Worm (Caenorhabditis elegans) whole organism, L3 larva: ENCODE results near the gene pqn-27.
A peak's percentile ranks its signal among the peaks of the same experiment; 100 is the strongest.

Experiments used
- R02D3.7 ChIP-seq: fragments of 150-350 bp; optimal IDR thresholded peaks from 2 replicates; lab custom pipeline; 2014; ENCODE audit warnings: missing biosample characterization, missing genetic modification characterization
- ZK546.5 ChIP-seq: sonication (generic microtip); optimal IDR thresholded peaks from 2 replicates; lab custom pipeline; 2017; ENCODE audit warnings: missing biosample characterization, missing genetic modification characterization
- aly-2 ChIP-seq: fragments of 150-350 bp; optimal IDR thresholded peaks from 2 replicates; lab custom pipeline; 2014; ENCODE audit warnings: missing biosample characterization, missing genetic modification characterization
- ama-1 ChIP-seq: fragments of 150-350 bp; optimal IDR thresholded peaks from 2 replicates; lab custom pipeline; 2018
- ceh-16 ChIP-seq: sonication (generic microtip); optimal IDR thresholded peaks from 2 replicates; lab custom pipeline; 2017; ENCODE audit warnings: missing biosample characterization, missing genetic modification characterization
- ceh-28 ChIP-seq: fragments of 150-350 bp; optimal IDR thresholded peaks from 2 replicates; lab custom pipeline; 2014; ENCODE audit warnings: missing biosample characterization, missing genetic modification reagents, missing genetic modification characterization
- ceh-82 ChIP-seq: fragments of 150-350 bp; optimal IDR thresholded peaks from 2 replicates; lab custom pipeline; 2014; ENCODE audit warnings: missing biosample characterization, missing genetic modification characterization
- ceh-9 ChIP-seq: sonication (generic microtip); optimal IDR thresholded peaks from 2 replicates; lab custom pipeline; 2018; ENCODE audit warnings: missing biosample characterization, missing genetic modification characterization
- daf-12 ChIP-seq: fragments of 150-350 bp; optimal IDR thresholded peaks from 2 replicates; lab custom pipeline; 2014; ENCODE audit warnings: missing biosample characterization, missing genetic modification reagents, missing genetic modification characterization
- egl-27 ChIP-seq: sonication (generic microtip); optimal IDR thresholded peaks from 4 replicates; lab custom pipeline; 2017; ENCODE audit warnings: missing biosample characterization, missing genetic modification reagents, missing genetic modification characterization
- egl-5 ChIP-seq: fragments of 150-350 bp; optimal IDR thresholded peaks from 2 replicates; lab custom pipeline; 2017; ENCODE audit warnings: missing biosample characterization, missing genetic modification reagents, missing genetic modification characterization, inconsistent platforms
- elt-1 ChIP-seq: fragments of 150-350 bp; optimal IDR thresholded peaks from 2 replicates; lab custom pipeline; 2014; ENCODE audit warnings: missing biosample characterization, missing genetic modification characterization
- elt-2 ChIP-seq: sonication (generic microtip); optimal IDR thresholded peaks from 2 replicates; lab custom pipeline; 2016; ENCODE audit warnings: missing genetic modification reagents, mild to moderate bottlenecking, missing genetic modification characterization, missing compliant biosample characterization
- elt-3 ChIP-seq, 3 experiments: fragments of 150-350 bp in 1 of 3; sonication (generic microtip) in 2 of 3; optimal IDR thresholded peaks; 2 replicates in 2 of 3; 4 replicates in 1 of 3; lab custom pipeline; 2014 to 2017; ENCODE audit warnings: missing biosample characterization in 3 of 3, missing genetic modification characterization in 3 of 3
- eor-1 ChIP-seq, 2 experiments: fragments of 150-350 bp; optimal IDR thresholded peaks; 2 replicates each; lab custom pipeline; 2014 to 2018; ENCODE audit warnings: missing biosample characterization in 2 of 2, missing genetic modification characterization in 2 of 2
- fkh-10 ChIP-seq: sonication (generic microtip); optimal IDR thresholded peaks from 2 replicates; lab custom pipeline; 2017; ENCODE audit warnings: missing biosample characterization, missing genetic modification reagents, missing genetic modification characterization
- fkh-2 ChIP-seq: fragments of 150-350 bp; optimal IDR thresholded peaks from 2 replicates; lab custom pipeline; 2014; ENCODE audit warnings: missing biosample characterization, missing genetic modification reagents, missing genetic modification characterization
- fos-1 ChIP-seq: fragments of 150-350 bp; optimal IDR thresholded peaks from 2 replicates; lab custom pipeline; 2014; ENCODE audit warnings: missing biosample characterization, missing genetic modification characterization
- hmg-11 ChIP-seq: sonication (generic microtip); optimal IDR thresholded peaks from 2 replicates; lab custom pipeline; 2016; ENCODE audit warnings: missing genetic modification characterization, missing compliant biosample characterization
- jun-1 ChIP-seq: fragments of 150-350 bp; optimal IDR thresholded peaks from 2 replicates; lab custom pipeline; 2014; ENCODE audit warnings: missing biosample characterization, missing genetic modification reagents, missing genetic modification characterization
- lin-15B ChIP-seq: fragments of 150-350 bp; optimal IDR thresholded peaks from 2 replicates; lab custom pipeline; 2014; ENCODE audit warnings: missing biosample characterization, missing genetic modification characterization
- lin-39 ChIP-seq: fragments of 150-350 bp; optimal IDR thresholded peaks from 2 replicates; lab custom pipeline; 2018; ENCODE audit warnings: missing biosample characterization, missing genetic modification reagents, missing genetic modification characterization
- lsy-12 ChIP-seq: sonication (generic microtip); optimal IDR thresholded peaks from 2 replicates; lab custom pipeline; 2016; ENCODE audit warnings: mild to moderate bottlenecking, missing genetic modification characterization, missing compliant biosample characterization
- mdl-1 ChIP-seq: fragments of 150-350 bp; optimal IDR thresholded peaks from 2 replicates; lab custom pipeline; 2014; ENCODE audit warnings: missing biosample characterization, missing genetic modification characterization
- mml-1 ChIP-seq: fragments of 150-350 bp; sonication (generic microtip); optimal IDR thresholded peaks from 3 replicates; lab custom pipeline; 2014; ENCODE audit warnings: missing biosample characterization, missing genetic modification characterization
- nfya-1 ChIP-seq: sonication (generic microtip); optimal IDR thresholded peaks from 2 replicates; lab custom pipeline; 2017; ENCODE audit warnings: missing genetic modification characterization, mild to moderate bottlenecking, missing compliant biosample characterization, antibody characterized with exemption, moderate library complexity; ENCODE audit not compliant: insufficient read depth
- nhr-11 ChIP-seq: fragments of 150-350 bp; optimal IDR thresholded peaks from 2 replicates; lab custom pipeline; 2014; ENCODE audit warnings: missing biosample characterization, missing genetic modification characterization
- nhr-12 ChIP-seq: fragments of 150-350 bp; optimal IDR thresholded peaks from 2 replicates; lab custom pipeline; 2014; ENCODE audit warnings: missing biosample characterization, missing genetic modification characterization
- nhr-23 ChIP-seq: fragments of 150-350 bp; optimal IDR thresholded peaks from 2 replicates; lab custom pipeline; 2014; ENCODE audit warnings: missing biosample characterization, missing genetic modification reagents, missing genetic modification characterization
- nhr-237 ChIP-seq: fragments of 150-350 bp; optimal IDR thresholded peaks from 2 replicates; lab custom pipeline; 2014; ENCODE audit warnings: missing biosample characterization, missing genetic modification characterization
- nhr-25 ChIP-seq: sonication (generic microtip); optimal IDR thresholded peaks from 2 replicates; lab custom pipeline; 2017; ENCODE audit warnings: missing biosample characterization, missing genetic modification characterization
- nhr-28 ChIP-seq: fragments of 150-350 bp; optimal IDR thresholded peaks from 2 replicates; lab custom pipeline; 2014; ENCODE audit warnings: missing biosample characterization, missing genetic modification characterization
- nhr-43 ChIP-seq: sonication (generic microtip); optimal IDR thresholded peaks from 2 replicates; lab custom pipeline; 2016; ENCODE audit warnings: mild to moderate bottlenecking, missing genetic modification characterization, missing compliant biosample characterization; ENCODE audit not compliant: poor library complexity, severe bottlenecking
- nhr-67 ChIP-seq: fragments of 150-350 bp; optimal IDR thresholded peaks from 2 replicates; lab custom pipeline; 2014; ENCODE audit warnings: missing biosample characterization, missing genetic modification characterization
- nhr-76 ChIP-seq: fragments of 150-350 bp; sonication (generic microtip); optimal IDR thresholded peaks from 5 replicates; lab custom pipeline; 2014; ENCODE audit warnings: missing biosample characterization, missing genetic modification characterization
- nhr-77 ChIP-seq: fragments of 150-350 bp; optimal IDR thresholded peaks from 2 replicates; lab custom pipeline; 2014; ENCODE audit warnings: missing biosample characterization, missing genetic modification characterization
- pha-4 ChIP-seq: fragments of 150-350 bp; optimal IDR thresholded peaks from 2 replicates; lab custom pipeline; 2014; ENCODE audit warnings: missing biosample characterization, missing genetic modification reagents, missing genetic modification characterization
- pqm-1 ChIP-seq: fragments of 150-350 bp; optimal IDR thresholded peaks from 2 replicates; lab custom pipeline; 2017; ENCODE audit warnings: missing biosample characterization, missing genetic modification characterization, inconsistent platforms
- sea-2 ChIP-seq: fragments of 150-350 bp; sonication (generic microtip); optimal IDR thresholded peaks from 4 replicates; lab custom pipeline; 2014; ENCODE audit warnings: missing biosample characterization, missing genetic modification reagents, missing genetic modification characterization
- skn-1 ChIP-seq: fragments of 150-350 bp; optimal IDR thresholded peaks from 2 replicates; lab custom pipeline; 2014; ENCODE audit warnings: missing biosample characterization, missing genetic modification characterization
- snpc-4 ChIP-seq: fragments of 150-350 bp; optimal IDR thresholded peaks from 2 replicates; lab custom pipeline; 2014; ENCODE audit warnings: missing biosample characterization, missing genetic modification characterization
- tbx-2 ChIP-seq: sonication (generic microtip); optimal IDR thresholded peaks from 2 replicates; lab custom pipeline; 2016; ENCODE audit warnings: mild to moderate bottlenecking, missing genetic modification characterization, missing compliant biosample characterization
- unc-39 ChIP-seq: sonication (generic microtip); optimal IDR thresholded peaks from 4 replicates; lab custom pipeline; 2017; ENCODE audit warnings: missing biosample characterization, missing genetic modification characterization
- unc-62 ChIP-seq: fragments of 150-350 bp; sonication (generic microtip); optimal IDR thresholded peaks from 4 replicates; lab custom pipeline; 2014; ENCODE audit warnings: missing biosample characterization, missing genetic modification reagents, missing genetic modification characterization
- zag-1 ChIP-seq: fragments of 150-350 bp; optimal IDR thresholded peaks from 2 replicates; lab custom pipeline; 2014; ENCODE audit warnings: missing biosample characterization, missing genetic modification characterization
- ztf-11 ChIP-seq: fragments of 150-350 bp; optimal IDR thresholded peaks from 2 replicates; lab custom pipeline; 2014; ENCODE audit warnings: missing biosample characterization, missing genetic modification characterization
- ztf-4 ChIP-seq: fragments of 150-350 bp; optimal IDR thresholded peaks from 2 replicates; lab custom pipeline; 2014; ENCODE audit warnings: missing biosample characterization, missing genetic modification characterization

Gene pqn-27

DNA sequence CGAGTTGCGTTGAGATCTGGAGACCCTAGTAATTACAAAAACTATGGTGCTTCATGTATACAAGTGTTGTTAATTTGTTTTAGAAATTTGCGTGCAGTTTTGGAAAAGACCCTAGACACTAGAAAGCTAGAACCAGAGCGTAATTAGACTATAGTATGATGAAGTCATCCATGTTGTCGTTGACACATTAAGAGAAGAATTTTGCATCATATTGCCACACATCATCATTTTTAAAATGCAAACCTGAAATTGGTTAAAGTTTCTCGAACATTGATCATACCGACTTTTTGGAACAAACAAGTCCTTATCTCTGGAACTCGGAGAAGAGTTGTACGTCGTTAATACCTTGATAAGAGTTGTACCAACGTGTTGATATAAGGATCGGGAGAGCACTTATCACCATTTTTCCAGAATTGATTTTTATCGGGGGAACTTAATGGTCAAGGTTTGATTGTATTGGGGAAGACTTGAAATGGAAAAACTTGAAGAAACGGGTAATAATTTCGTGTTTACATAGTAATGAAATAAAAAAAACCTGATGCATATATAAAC is 7.5 kb upstream of the pqn-27 start:
- TF ChIP-seq ztf-4 (tag; lab: Kevin White, UChicago) = no peak
- TF ChIP-seq pha-4 (tag; lab: Kevin White, UChicago) = peak; percentile 46
- TF ChIP-seq fkh-10 = no peak
- TF ChIP-seq nhr-28 (tag; lab: Kevin White, UChicago) = no peak
- no peak for TF ChIP-seq mdl-1 (tag; lab: Kevin White, UChicago)
- peak; percentile 98 for TF ChIP-seq elt-2 (tag; lab: Kevin White, UChicago)
- no peak for TF ChIP-seq lsy-12 (tag; lab: Kevin White, UChicago)
- peak; percentile 19 for TF ChIP-seq ama-1 (lab: Kevin White, UChicago)
- peak; percentile 25 for TF ChIP-seq jun-1 (tag; lab: Kevin White, UChicago)
- TF ChIP-seq ceh-28 (tag; lab: Kevin White, UChicago) = peak; percentile 30
- TF ChIP-seq skn-1 = peak; percentile 50
- TF ChIP-seq pqm-1 (tag; lab: Kevin White, UChicago) = peak; percentile 92
- no peak for TF ChIP-seq aly-2

DNA sequence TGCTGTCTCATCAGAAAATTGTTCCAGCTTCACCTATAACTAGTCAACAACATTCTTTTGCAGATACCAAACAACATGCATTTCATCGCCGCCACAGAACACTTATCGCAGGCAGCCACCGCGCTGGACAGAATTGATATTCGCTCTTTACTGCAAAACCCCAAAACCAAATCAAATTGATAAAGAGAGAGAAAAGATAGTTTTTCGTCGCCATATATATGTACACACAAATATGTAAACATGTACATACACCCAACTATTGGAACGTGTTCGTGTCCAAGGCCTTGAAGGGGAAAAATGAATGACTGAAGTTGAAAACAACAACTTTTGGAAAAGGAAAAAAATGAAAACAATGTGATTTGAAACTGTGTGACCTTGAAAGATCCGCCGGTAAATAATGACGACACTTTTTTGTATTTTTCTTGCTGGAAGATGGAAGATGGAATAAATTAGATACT is 5.0 kb upstream of the pqn-27 start:
- TF ChIP-seq fkh-10 (no peak), unc-62 (GFP tag; lab: Kevin White, UChicago) (no peak), nhr-11 (no peak), ama-1 (lab: Kevin White, UChicago) (no peak), ztf-11 (no peak), aly-2 (no peak), elt-2 (tag; lab: Kevin White, UChicago) (peak; percentile 93), lin-15B (no peak), nhr-25 (tag; lab: Kevin White, UChicago) (peak; percentile 76), nhr-28 (tag; lab: Kevin White, UChicago) (no peak), nhr-237 (tag; lab: Kevin White, UChicago) (no peak), ztf-4 (tag; lab: Kevin White, UChicago) (no peak), ceh-28 (tag; lab: Kevin White, UChicago) (no peak), daf-12 (no peak), nhr-77 (tag; lab: Kevin White, UChicago) (no peak), tbx-2 (tag; lab: Kevin White, UChicago) (no peak), mdl-1 (tag; lab: Kevin White, UChicago) (no peak), hmg-11 (no peak), elt-1 (tag; lab: Kevin White, UChicago) (no peak), ceh-9 (tag; lab: Kevin White, UChicago) (no peak), zag-1 (tag; lab: Kevin White, UChicago) (no peak), nhr-67 (tag; lab: Kevin White, UChicago) (no peak), fos-1 (tag; lab: Kevin White, UChicago) (no peak), lsy-12 (tag; lab: Kevin White, UChicago) (no peak), egl-5 (tag; lab: Kevin White, UChicago) (no peak), R02D3.7 (no peak), lin-39 (tag; lab: Kevin White, UChicago) (no peak), egl-27 (tag; lab: Kevin White, UChicago) (no peak), nhr-76 (tag; lab: Kevin White, UChicago) (no peak), skn-1 (peak; percentile 28), ceh-82 (no peak), eor-1 (tag; optimal IDR thresholded peaks at IDR 0.05; lab: Kevin White, UChicago) (no peak), mml-1 (tag; lab: Kevin White, UChicago) (no peak), pha-4 (tag; lab: Kevin White, UChicago) (peak; percentile 89), elt-3 (tag; optimal IDR thresholded peaks at IDR 0.05; lab: Kevin White, UChicago) (peak in 1 of 3 experiments; percentile 26), ceh-16 (tag; lab: Kevin White, UChicago) (no peak), unc-39 (no peak), nhr-12 (tag; lab: Kevin White, UChicago) (no peak), fkh-2 (no peak), nhr-23 (tag; lab: Kevin White, UChicago) (no peak), nfya-1 (peak; percentile 24), jun-1 (tag; lab: Kevin White, UChicago) (peak; percentile 73), sea-2 (GFP tag; lab: Kevin White, UChicago) (no peak), snpc-4 (tag; lab: Kevin White, UChicago) (no peak), ZK546.5 (tag; lab: Kevin White, UChicago) (no peak), pqm-1 (tag; lab: Kevin White, UChicago) (peak; percentile 87), nhr-43 (tag; lab: Kevin White, UChicago) (peak; percentile 33)
